Worm (Caenorhabditis elegans) whole organism, early embryonic: Measurements from ENCODE around the gene Y51A2B.16.
"Not testable (repeated sequence)": the region's sequence is repeated elsewhere in the genome, so short reads cannot be mapped to it uniquely, and the experiment has no call there.

Source experiments
- B0310.2 ChIP-seq: sonication (generic microtip); optimal IDR thresholded peaks from 2 replicates; lab custom pipeline; 2016; ENCODE audit warnings: mild to moderate bottlenecking, missing genetic modification characterization, missing compliant biosample characterization
- F13C5.2 ChIP-seq: sonication (generic microtip); optimal IDR thresholded peaks from 2 replicates; lab custom pipeline; 2017; ENCODE audit warnings: mild to moderate bottlenecking, missing genetic modification characterization, inconsistent platforms, missing compliant biosample characterization
- aly-1 ChIP-seq: sonication (generic microtip); optimal IDR thresholded peaks from 2 replicates; lab custom pipeline; 2016; ENCODE audit warnings: missing genetic modification characterization, missing compliant biosample characterization
- ama-1 ChIP-seq: fragments of 150-350 bp; optimal IDR thresholded peaks from 2 replicates; lab custom pipeline; 2014
- ceh-13 ChIP-seq: fragments of 200-800 bp; sonication (Bioruptor generic); optimal IDR thresholded peaks from 2 replicates; lab custom pipeline; 2018; ENCODE audit warnings: mild to moderate bottlenecking, missing genetic modification characterization, missing compliant biosample characterization
- ceh-36 ChIP-seq: sonication (generic microtip); optimal IDR thresholded peaks from 2 replicates; lab custom pipeline; 2016; ENCODE audit warnings: missing genetic modification characterization, inconsistent platforms, missing compliant biosample characterization
- ets-7 ChIP-seq: sonication (generic microtip); optimal IDR thresholded peaks from 2 replicates; lab custom pipeline; 2016; ENCODE audit warnings: missing genotype, missing genetic modification characterization, missing compliant biosample characterization
- flt-1 ChIP-seq: fragments of 200-800 bp; sonication (Bioruptor generic); IDR thresholded peaks from 2 replicates; pipeline ENCODE4 v1.3.6; 2022; ENCODE audit warnings: missing genetic modification characterization, missing compliant biosample characterization
- hmbx-1 ChIP-seq: sonication (generic microtip); optimal IDR thresholded peaks from 2 replicates; lab custom pipeline; 2016; ENCODE audit warnings: mild to moderate bottlenecking, missing genetic modification characterization, missing compliant biosample characterization
- hmg-4 ChIP-seq: fragments of 200-800 bp; sonication (Bioruptor generic); optimal IDR thresholded peaks from 2 replicates; lab custom pipeline; 2018; ENCODE audit warnings: mild to moderate bottlenecking, missing genetic modification characterization, missing compliant biosample characterization
- hnd-1 ChIP-seq: sonication (generic microtip); optimal IDR thresholded peaks from 2 replicates; lab custom pipeline; 2016; ENCODE audit warnings: missing genetic modification characterization, missing compliant biosample characterization
- pes-1 ChIP-seq: fragments of 200-800 bp; sonication (Bioruptor generic); IDR thresholded peaks from 2 replicates; pipeline ENCODE4 v1.3.6; 2022; ENCODE audit warnings: missing genetic modification reagents, missing genetic modification characterization, missing compliant biosample characterization
- scrt-1 ChIP-seq: fragments of 200-800 bp; sonication (Bioruptor generic); IDR thresholded peaks from 2 replicates; pipeline ENCODE4 v1.3.6; 2022; ENCODE audit warnings: missing genetic modification characterization, missing compliant biosample characterization
- sea-1 ChIP-seq: fragments of 200-800 bp; sonication (Bioruptor generic); conservative IDR thresholded peaks from 2 replicates; pipeline ENCODE4 v1.3.6; 2022; ENCODE audit warnings: missing genetic modification characterization, missing compliant biosample characterization
- tbx-11 ChIP-seq: fragments of 200-800 bp; sonication (Bioruptor generic); IDR thresholded peaks from 2 replicates; pipeline ENCODE4 v1.3.6; 2022; ENCODE audit warnings: missing genetic modification characterization, missing compliant biosample characterization
- tbx-37 ChIP-seq: fragments of 200-800 bp; sonication (Bioruptor generic); conservative IDR thresholded peaks from 2 replicates; pipeline ENCODE4 v1.3.6; 2022; ENCODE audit warnings: missing genetic modification reagents, missing genetic modification characterization, missing compliant biosample characterization
- tra-4 ChIP-seq: sonication (generic microtip); optimal IDR thresholded peaks from 2 replicates; lab custom pipeline; 2017; ENCODE audit warnings: missing genetic modification characterization, missing compliant biosample characterization

Gene Y51A2B.16

ce11 chrV:18397814-18398213 is at the start of gene Y51A2B.16:
Y51A2B.16 (minus strand) TSS chrV:18397914.
- no peak for TF ChIP-seq tbx-11 (GFP tag; lab: Robert Waterston, UW)
- no peak for TF ChIP-seq sea-1 (GFP tag; lab: Robert Waterston, UW)
- no peak for TF ChIP-seq flt-1 (GFP tag; lab: Robert Waterston, UW)
- no peak for TF ChIP-seq aly-1 (tag; lab: Kevin White, UChicago)
- no peak for TF ChIP-seq tra-4 (tag; lab: Kevin White, UChicago)
- no peak for TF ChIP-seq hmbx-1 (tag; lab: Kevin White, UChicago)
- TF ChIP-seq F13C5.2 (tag; lab: Kevin White, UChicago), result no peak
- TF ChIP-seq pes-1 (GFP tag; lab: Robert Waterston, UW), result no peak
- no peak for TF ChIP-seq scrt-1 (GFP tag; lab: Robert Waterston, UW)
- no peak for TF ChIP-seq ceh-36 (tag; lab: Kevin White, UChicago)
- TF ChIP-seq hmg-4, result no peak
- TF ChIP-seq B0310.2, result no peak

- no peak for TF ChIP-seq tbx-37 (GFP tag; lab: Robert Waterston, UW)
- no peak for TF ChIP-seq B0310.2
- no peak for TF ChIP-seq ceh-13
- TF ChIP-seq ets-7 (tag; lab: Kevin White, UChicago), result no peak
- no peak for TF ChIP-seq ama-1 (lab: Kevin White, UChicago)
- no peak for TF ChIP-seq pes-1 (GFP tag; lab: Robert Waterston, UW)
- no peak for TF ChIP-seq hmg-4
- TF ChIP-seq ceh-36 (tag; lab: Kevin White, UChicago), result no peak
- no peak for TF ChIP-seq tbx-11 (GFP tag; lab: Robert Waterston, UW)
- TF ChIP-seq hmbx-1 (tag; lab: Kevin White, UChicago), result no peak
- TF ChIP-seq scrt-1 (GFP tag; lab: Robert Waterston, UW), result no peak
- no peak for TF ChIP-seq flt-1 (GFP tag; lab: Robert Waterston, UW)
- no peak for TF ChIP-seq tra-4 (tag; lab: Kevin White, UChicago)
- TF ChIP-seq F13C5.2 (tag; lab: Kevin White, UChicago), result no peak
- TF ChIP-seq hnd-1, result no peak
- no peak for TF ChIP-seq aly-1 (tag; lab: Kevin White, UChicago)
- no peak for TF ChIP-seq sea-1 (GFP tag; lab: Robert Waterston, UW)
Measured at ce11 chrV:18444118-18444517, 46.4 kb upstream of the Y51A2B.16 start, which contains the start of gene ZK228.1. ZK228.1 (plus strand) TSS chrV:18444418.

DNA sequence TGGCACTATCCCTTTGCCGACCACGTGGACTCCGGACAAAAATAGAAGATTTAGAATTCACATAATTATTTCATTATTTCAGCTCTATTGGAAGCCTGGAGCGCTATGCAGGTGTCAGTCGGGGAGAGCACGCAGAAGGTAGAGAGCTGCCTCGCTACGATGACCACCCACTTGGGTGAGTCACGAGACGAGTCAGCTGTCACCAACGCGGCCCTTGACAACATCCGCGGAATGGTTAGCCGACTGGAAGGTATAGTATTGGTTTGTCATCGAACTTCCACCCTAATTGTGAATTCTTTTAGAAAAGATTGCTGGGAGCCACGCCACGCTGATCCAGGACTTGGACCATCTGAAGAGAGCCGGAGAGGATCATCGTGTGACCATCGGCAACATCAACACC is 41.8 kb upstream of the Y51A2B.16 start, which contains the start of gene ZK262.9:
ZK262.9 (plus strand) TSS at position 301 of the 400 bp plus-strand sequence.
- not testable (repeated sequence) for TF ChIP-seq ceh-36 (tag; lab: Kevin White, UChicago); tra-4 (tag; lab: Kevin White, UChicago); sea-1 (GFP tag; lab: Robert Waterston, UW)

- no peak for TF ChIP-seq ceh-36 (tag; lab: Kevin White, UChicago)
- TF ChIP-seq sea-1 (GFP tag; lab: Robert Waterston, UW), result no peak
- no peak for TF ChIP-seq aly-1 (tag; lab: Kevin White, UChicago)
- no peak for TF ChIP-seq hnd-1
- no peak for TF ChIP-seq tra-4 (tag; lab: Kevin White, UChicago)
- TF ChIP-seq ceh-13, result no peak
- TF ChIP-seq B0310.2, result no peak
- no peak for TF ChIP-seq ets-7 (tag; lab: Kevin White, UChicago)
- TF ChIP-seq F13C5.2 (tag; lab: Kevin White, UChicago), result no peak
- TF ChIP-seq ama-1 (lab: Kevin White, UChicago), result no peak
- TF ChIP-seq pes-1 (GFP tag; lab: Robert Waterston, UW), result no peak
- no peak for TF ChIP-seq hmbx-1 (tag; lab: Kevin White, UChicago)
- no peak for TF ChIP-seq flt-1 (GFP tag; lab: Robert Waterston, UW)
- TF ChIP-seq tbx-37 (GFP tag; lab: Robert Waterston, UW), result no peak
- TF ChIP-seq scrt-1 (GFP tag; lab: Robert Waterston, UW), result no peak
- TF ChIP-seq tbx-11 (GFP tag; lab: Robert Waterston, UW), result no peak
- no peak for TF ChIP-seq hmg-4
Measured at ce11 chrV:18438081-18438480, 40.4 kb upstream of the Y51A2B.16 start, which contains the start of gene ZK262.8. ZK262.8 (plus strand) TSS chrV:18438381.

DNA sequence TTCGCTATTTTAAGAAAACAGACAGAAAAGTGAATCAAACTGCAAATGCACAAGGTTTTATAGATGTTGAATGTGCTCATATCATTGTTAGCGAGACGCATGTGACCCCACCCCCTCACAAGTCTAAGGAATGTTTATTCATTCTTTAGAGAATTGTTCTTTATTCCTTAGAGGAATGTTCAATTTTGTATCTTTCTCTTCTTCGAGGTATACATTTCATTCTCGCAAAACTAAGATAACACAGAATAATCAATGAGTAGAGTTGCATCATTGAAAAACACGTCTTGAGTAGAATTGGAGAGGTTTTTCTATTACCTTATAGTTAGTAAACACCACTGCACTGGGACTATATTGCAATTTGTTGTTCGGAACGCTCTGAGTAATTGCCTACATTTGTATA is 37.2 kb upstream of the Y51A2B.16 start, which contains the start of gene ZK262.20:
ZK262.20 (minus strand) TSS at position 101 of the 400 bp plus-strand sequence.
- TF ChIP-seq pes-1 (GFP tag; lab: Robert Waterston, UW), result no peak
- TF ChIP-seq tbx-11 (GFP tag; lab: Robert Waterston, UW), result no peak
- no peak for TF ChIP-seq ama-1 (lab: Kevin White, UChicago)
- TF ChIP-seq flt-1 (GFP tag; lab: Robert Waterston, UW), result no peak
- TF ChIP-seq scrt-1 (GFP tag; lab: Robert Waterston, UW), result no peak
- no peak for TF ChIP-seq hmg-4
- TF ChIP-seq F13C5.2 (tag; lab: Kevin White, UChicago), result no peak
- no peak for TF ChIP-seq tra-4 (tag; lab: Kevin White, UChicago)
- no peak for TF ChIP-seq hmbx-1 (tag; lab: Kevin White, UChicago)
- no peak for TF ChIP-seq sea-1 (GFP tag; lab: Robert Waterston, UW)
- no peak for TF ChIP-seq B0310.2
- TF ChIP-seq hnd-1, result no peak
- TF ChIP-seq tbx-37 (GFP tag; lab: Robert Waterston, UW), result no peak
- no peak for TF ChIP-seq ceh-13

DNA sequence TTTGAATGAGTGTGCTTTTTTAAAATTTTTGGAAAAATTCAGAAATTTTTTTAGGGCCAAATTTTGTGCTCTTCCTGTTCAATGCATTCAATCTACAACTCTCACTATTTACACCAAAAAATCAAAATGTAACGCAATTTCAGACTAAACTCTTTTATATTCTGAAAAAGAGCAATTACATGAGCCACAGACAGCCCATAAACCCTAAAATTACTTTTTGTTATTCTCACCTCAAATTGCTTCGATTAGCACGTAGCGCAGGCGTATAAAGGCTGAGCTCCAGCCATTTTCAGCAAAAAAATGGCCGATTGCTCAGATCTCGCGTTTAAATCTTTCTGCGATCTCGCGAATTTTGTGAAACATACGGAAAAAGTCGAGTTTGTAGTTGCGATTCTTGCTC is 33.7 kb upstream of the Y51A2B.16 start, which contains the start of gene srw-82:
srw-82 (plus strand) TSS at position 301 of the 400 bp plus-strand sequence.
- TF ChIP-seq hmg-4, result no peak
- no peak for TF ChIP-seq flt-1 (GFP tag; lab: Robert Waterston, UW)
- TF ChIP-seq pes-1 (GFP tag; lab: Robert Waterston, UW), result no peak
- no peak for TF ChIP-seq tbx-37 (GFP tag; lab: Robert Waterston, UW)
- no peak for TF ChIP-seq sea-1 (GFP tag; lab: Robert Waterston, UW)

ce11 chrV:18430826-18431225 is 33.1 kb upstream of the Y51A2B.16 start:
- TF ChIP-seq tra-4 (tag; lab: Kevin White, UChicago) (no peak), tbx-37 (GFP tag; lab: Robert Waterston, UW) (no peak), flt-1 (GFP tag; lab: Robert Waterston, UW) (no peak), sea-1 (GFP tag; lab: Robert Waterston, UW) (no peak), hmg-4 (no peak), ceh-13 (no peak), pes-1 (GFP tag; lab: Robert Waterston, UW) (no peak), B0310.2 (no peak), ama-1 (lab: Kevin White, UChicago) (no peak)
